Fruit fly (Drosophila melanogaster): ENCODE measurements around the gene Hpr1.

DNA sequence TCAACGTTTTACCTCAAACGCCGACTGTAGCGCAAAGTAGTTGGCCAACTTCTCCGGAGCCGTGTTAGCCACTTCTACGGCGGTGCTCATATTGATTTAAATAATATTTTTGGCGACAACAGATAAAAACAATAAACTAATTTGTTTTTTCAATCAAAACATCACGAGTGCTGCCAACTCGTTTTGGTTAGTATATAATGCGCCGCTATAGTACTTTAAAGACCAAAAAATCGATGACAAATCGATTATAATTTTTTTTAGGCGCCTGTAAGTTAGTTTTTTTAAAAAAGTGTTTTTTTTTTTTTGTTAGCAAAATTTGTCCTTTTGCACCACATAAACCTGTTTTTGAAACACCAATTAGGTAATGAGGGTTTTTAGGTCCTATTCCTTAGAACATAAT lies at the start of gene Hpr1:
- TF ChIP-seq ttk (optimal IDR thresholded peaks at IDR 0.05) (no peak), insv (optimal IDR thresholded peaks at IDR 0.05) (no peak), h (optimal IDR thresholded peaks at IDR 0.05) (no peak)
